Worm (Caenorhabditis elegans): Measurements from ENCODE around the gene W04G3.11.

The W04G3.11 gene

DNA sequence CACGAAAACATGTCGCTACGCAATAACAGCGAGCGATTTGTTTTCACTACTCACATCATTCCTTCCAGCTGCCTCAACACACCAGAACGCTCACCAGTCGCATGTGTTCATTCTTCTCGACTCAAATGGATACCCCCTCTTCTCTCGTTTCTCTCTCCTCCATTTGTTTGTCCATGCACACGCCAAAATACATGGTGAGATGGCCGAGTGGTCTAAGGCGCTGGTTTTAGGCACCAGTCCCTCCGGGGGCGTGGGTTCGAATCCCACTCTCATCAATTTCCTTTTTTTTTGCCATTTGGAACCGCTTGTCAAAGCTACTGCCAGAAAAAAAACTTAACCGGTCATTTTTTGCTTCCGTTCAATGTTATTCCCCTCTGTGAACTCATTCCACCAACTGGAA lies 6.5 kb downstream of the W04G3.11 start (continued):
- TF ChIP-seq Y56A3A.18 (GFP tag; IDR thresholded peaks at IDR 0.05), result peak; percentile 95
- TF ChIP-seq cebp-2 (GFP tag; IDR thresholded peaks at IDR 0.05), result no peak
- peak; percentile 56 to 64 for TF ChIP-seq let-607 (tag; optimal IDR thresholded peaks at IDR 0.05)
- TF ChIP-seq F55B11.4 (tag; optimal IDR thresholded peaks at IDR 0.05; ENCODE audit: borderline replicate concordance, insufficient read depth), result no peak
- peak; percentile 82; the same call in 1 of the 2 replicates for TF ChIP-seq ztf-6 (GFP tag; IDR thresholded peaks at IDR 0.05)
- peak; percentile 84 for TF ChIP-seq hmg-1.2 (GFP tag; IDR thresholded peaks at IDR 0.05)
- no peak for TF ChIP-seq unc-62 (GFP tag; optimal IDR thresholded peaks at IDR 0.05)
- TF ChIP-seq Y53F4B.3 (GFP tag; IDR thresholded peaks at IDR 0.05), result peak; percentile 22; the same call in 1 of the 2 replicates
- no peak for TF ChIP-seq dpl-1 (GFP tag; optimal IDR thresholded peaks at IDR 0.05)
- no peak for TF ChIP-seq sptf-2 (GFP tag; optimal IDR thresholded peaks at IDR 0.05)
- no peak for TF ChIP-seq lsy-27 (tag; optimal IDR thresholded peaks at IDR 0.05; ENCODE audit: borderline replicate concordance, insufficient read depth)
- TF ChIP-seq ceh-27 (GFP tag; optimal IDR thresholded peaks at IDR 0.05), result peak; percentile 82
- peak; percentile 77 for TF ChIP-seq T07F8.4 (tag; optimal IDR thresholded peaks at IDR 0.05)
- peak; percentile 21 for TF ChIP-seq snpc-1.3 (tag; optimal IDR thresholded peaks at IDR 0.05; ENCODE audit: insufficient read depth)
- TF ChIP-seq ekl-4 (GFP tag; IDR thresholded peaks at IDR 0.05), result peak; percentile 84
- peak; percentile 46 for TF ChIP-seq nhr-179 (tag; optimal IDR thresholded peaks at IDR 0.05)
- peak; percentile 4 for TF ChIP-seq F57C9.4 (tag; optimal IDR thresholded peaks at IDR 0.05)
- TF ChIP-seq lin-35 (GFP tag; optimal IDR thresholded peaks at IDR 0.05), result peak in 1 of 3 experiments; percentile 75
- TF ChIP-seq F49E8.2 (tag; optimal IDR thresholded peaks at IDR 0.05; ENCODE audit: insufficient read depth), result peak; percentile 13
- TF ChIP-seq nhr-90 (tag; optimal IDR thresholded peaks at IDR 0.05), result peak; percentile 89
- TF ChIP-seq K12H6.12 (tag; optimal IDR thresholded peaks at IDR 0.05), result peak; percentile 84
- no peak for TF ChIP-seq T26A5.8 (tag; optimal IDR thresholded peaks at IDR 0.05)
- TF ChIP-seq somi-1 (GFP tag; optimal IDR thresholded peaks at IDR 0.05), result peak; percentile 71
- peak; percentile 75; the same call in 1 of the 2 replicates for TF ChIP-seq Y53G8AR.9 (GFP tag; conservative IDR thresholded peaks at IDR 0.05)
- peak; percentile 84 for TF ChIP-seq atf-7 (tag; optimal IDR thresholded peaks at IDR 0.05)
- TF ChIP-seq lin-40 (tag; optimal IDR thresholded peaks at IDR 0.05), result peak; percentile 96
- TF ChIP-seq F52B5.7 (tag; optimal IDR thresholded peaks at IDR 0.05), result peak; percentile 81
- TF ChIP-seq B0261.1 (tag; optimal IDR thresholded peaks at IDR 0.05), result peak; percentile 96
- TF ChIP-seq repo-1 (tag; optimal IDR thresholded peaks at IDR 0.05), result peak; percentile 89
- TF ChIP-seq hlh-26 (GFP tag; conservative IDR thresholded peaks at IDR 0.05), result no peak
- TF ChIP-seq egl-44 (GFP tag; IDR thresholded peaks at IDR 0.05), result 0 out of 2 replicates have a peak, but pooled peaks have one; percentile 55
- peak; percentile 93 for TF ChIP-seq tbp1 (GFP tag; optimal IDR thresholded peaks at IDR 0.05)
- peak; percentile 92 for TF ChIP-seq ZK185.1 (tag; optimal IDR thresholded peaks at IDR 0.05; ENCODE audit: poor library complexity, severe bottlenecking)
- no peak for TF ChIP-seq xnd-1 (tag; optimal IDR thresholded peaks at IDR 0.05)
- TF ChIP-seq nfya-2 (GFP tag; IDR thresholded peaks at IDR 0.05), result no peak
- no peak for TF ChIP-seq Y79H2A.3 (GFP tag; conservative IDR thresholded peaks at IDR 0.05)
- TF ChIP-seq zim-3 (tag; optimal IDR thresholded peaks at IDR 0.05), result peak; percentile 39
- peak; percentile 57 for TF ChIP-seq F10E7.11 (tag; optimal IDR thresholded peaks at IDR 0.05)
- peak; percentile 95 for TF ChIP-seq pbrm-1 (GFP tag; IDR thresholded peaks at IDR 0.05)
- no peak for TF ChIP-seq hsf-1 (GFP tag; IDR thresholded peaks at IDR 0.05)
- TF ChIP-seq F37B4.10 (GFP tag; IDR thresholded peaks at IDR 0.05), result no peak
- TF ChIP-seq rec-8 (tag; optimal IDR thresholded peaks at IDR 0.05), result peak; percentile 5 to 75
- TF ChIP-seq madf-6 (GFP tag; IDR thresholded peaks at IDR 0.05), result no peak
- TF ChIP-seq Y67H2A.10 (GFP tag; conservative IDR thresholded peaks at IDR 0.05), result no peak
- TF ChIP-seq ceh-40 (GFP tag; IDR thresholded peaks at IDR 0.05), result no peak
- TF ChIP-seq fkh-3 (tag; optimal IDR thresholded peaks at IDR 0.05), result no peak
- TF ChIP-seq ztf-26 (tag; optimal IDR thresholded peaks at IDR 0.05), result peak; percentile 92
- TF ChIP-seq mxl-1 (tag; optimal IDR thresholded peaks at IDR 0.05), result peak; percentile 78
